Fruit fly (Drosophila melanogaster): ENCODE measurements around the gene Wdr81.

Wdr81 gene

dm6 chr2L:11989210-11989609 lies 31.6 kb downstream of the Wdr81 start:
- no peak for TF ChIP-seq Pif1A (GFP tag; optimal IDR thresholded peaks at IDR 0.05)
- TF ChIP-seq CG4496 (GFP tag; IDR thresholded peaks at IDR 0.05): 0 out of 3 replicates have a peak, but pooled peaks have one; percentile 12

dm6 chr2L:11987945-11988344 lies 32.8 kb downstream of the Wdr81 start, which contains the start of the genes CG6686 and CG34163:
TSS of gene CG6686 (minus strand) at chr2L:11988039.
TSS of gene CG34163 (plus strand) at chr2L:11988270.
- no peak for TF ChIP-seq fd96Ca (GFP tag; IDR thresholded peaks at IDR 0.05)
- TF ChIP-seq CG34367 (tag; optimal IDR thresholded peaks at IDR 0.05): no peak
- TF ChIP-seq CG8159 (tag; optimal IDR thresholded peaks at IDR 0.05): no peak
- TF ChIP-seq CG14655 (GFP tag; optimal IDR thresholded peaks at IDR 0.05): no peak
- peak; percentile 14; the same call in 1 of the 2 replicates for TF ChIP-seq Ets98B (GFP tag; IDR thresholded peaks at IDR 0.05)

dm6 chr2L:11981210-11981609 lies 39.5 kb downstream of the Wdr81 start, which contains the start of gene CG16965:
TSS of gene CG16965 (plus strand) at chr2L:11981591.
- TF ChIP-seq CG8301 (tag; optimal IDR thresholded peaks at IDR 0.05) (no peak), CG15710 (tag; optimal IDR thresholded peaks at IDR 0.05) (no peak), Snoo (tag; optimal IDR thresholded peaks at IDR 0.05) (no peak), CG34367 (tag; optimal IDR thresholded peaks at IDR 0.05) (no peak), fd96Ca (GFP tag; IDR thresholded peaks at IDR 0.05) (no peak), Pif1A (GFP tag; optimal IDR thresholded peaks at IDR 0.05) (no peak), EcR (GFP tag; optimal IDR thresholded peaks at IDR 0.05) (no peak), gl (tag; optimal IDR thresholded peaks at IDR 0.05) (no peak), CG14655 (GFP tag; optimal IDR thresholded peaks at IDR 0.05) (no peak), D1 (tag; optimal IDR thresholded peaks at IDR 0.05) (no peak), CG13204 (GFP tag; optimal IDR thresholded peaks at IDR 0.05) (no peak), CG17806 (tag; optimal IDR thresholded peaks at IDR 0.05) (no peak), CG12605 (GFP tag; IDR thresholded peaks at IDR 0.05) (no peak), CG9948 (tag; optimal IDR thresholded peaks at IDR 0.05) (no peak)

- TF ChIP-seq Pif1A (GFP tag; optimal IDR thresholded peaks at IDR 0.05) (no peak), CG8159 (tag; optimal IDR thresholded peaks at IDR 0.05) (peak; percentile 7), CG17806 (tag; optimal IDR thresholded peaks at IDR 0.05) (no peak), CG4496 (GFP tag; IDR thresholded peaks at IDR 0.05) (no peak), CG12605 (GFP tag; IDR thresholded peaks at IDR 0.05) (no peak), D1 (tag; optimal IDR thresholded peaks at IDR 0.05) (no peak), CG9948 (tag; optimal IDR thresholded peaks at IDR 0.05) (peak; percentile 9)
Measured at dm6 chr2L:11980075-11980474, 40.7 kb downstream of the Wdr81 start.

DNA sequence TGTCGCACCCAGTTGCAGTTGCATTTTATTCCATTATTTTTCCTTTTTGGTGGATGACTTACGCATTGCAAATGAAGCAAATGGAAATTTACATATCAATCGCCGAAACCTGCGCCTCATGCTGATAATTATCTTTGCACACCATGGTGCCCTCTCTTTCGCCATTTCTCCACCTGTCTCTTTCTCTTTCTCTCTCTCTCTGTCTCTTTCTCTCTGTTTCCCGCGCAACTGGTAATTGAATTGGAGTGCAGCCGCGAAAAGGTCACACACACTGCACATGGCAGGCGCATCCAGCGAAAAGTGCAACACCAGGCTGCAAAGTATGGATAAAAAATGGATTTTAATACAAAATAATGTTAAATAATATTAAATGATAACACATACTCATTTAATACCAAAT lies 43.0 kb downstream of the Wdr81 start:
- no peak for TF ChIP-seq CG17806 (tag; optimal IDR thresholded peaks at IDR 0.05)
- 0 out of 3 replicates have a peak, but pooled peaks have one; percentile 20 for TF ChIP-seq CG4496 (GFP tag; IDR thresholded peaks at IDR 0.05)
- no peak for TF ChIP-seq rn (GFP tag; IDR thresholded peaks at IDR 0.05)
- TF ChIP-seq CG9948 (tag; optimal IDR thresholded peaks at IDR 0.05): no peak
- no peak for TF ChIP-seq D1 (tag; optimal IDR thresholded peaks at IDR 0.05)
- no peak for TF ChIP-seq fd96Ca (GFP tag; IDR thresholded peaks at IDR 0.05)

dm6 chr2L:11976955-11977354 lies 43.8 kb downstream of the Wdr81 start:
- TF ChIP-seq rn (GFP tag; IDR thresholded peaks at IDR 0.05) (no peak), D1 (tag; optimal IDR thresholded peaks at IDR 0.05) (no peak), gl (tag; optimal IDR thresholded peaks at IDR 0.05) (no peak), Pif1A (GFP tag; optimal IDR thresholded peaks at IDR 0.05) (no peak), CG15710 (tag; optimal IDR thresholded peaks at IDR 0.05) (no peak), CG32121 (GFP tag; IDR thresholded peaks at IDR 0.05) (no peak), EcR (GFP tag; optimal IDR thresholded peaks at IDR 0.05) (no peak), CG17806 (tag; optimal IDR thresholded peaks at IDR 0.05) (no peak), CG8301 (tag; optimal IDR thresholded peaks at IDR 0.05) (peak; percentile 17), CG14655 (GFP tag; optimal IDR thresholded peaks at IDR 0.05) (peak; percentile 50), CG12605 (GFP tag; IDR thresholded peaks at IDR 0.05) (no peak), CG8159 (tag; optimal IDR thresholded peaks at IDR 0.05) (no peak), Ets98B (GFP tag; IDR thresholded peaks at IDR 0.05) (no peak), CG9948 (tag; optimal IDR thresholded peaks at IDR 0.05) (peak; percentile 12), Snoo (tag; optimal IDR thresholded peaks at IDR 0.05) (no peak), Pif1B (GFP tag; optimal IDR thresholded peaks at IDR 0.05) (no peak), fd96Ca (GFP tag; IDR thresholded peaks at IDR 0.05) (no peak), CG10348 (GFP tag; IDR thresholded peaks at IDR 0.05) (no peak), CG34367 (tag; optimal IDR thresholded peaks at IDR 0.05) (no peak), CG13204 (GFP tag; optimal IDR thresholded peaks at IDR 0.05) (no peak)

- no peak for TF ChIP-seq CG9948 (tag; optimal IDR thresholded peaks at IDR 0.05)
Measured at dm6 chr2L:11973145-11973738, 47.5 kb downstream of the Wdr81 start.
